Worm (Caenorhabditis elegans): ENCODE measurements around the gene ZK418.7.

The ZK418.7 gene

ce11 chrIII:7090545-7090944, 10.0 kb upstream of the ZK418.7 start, which contains the start of gene ZK418.10:
Gene ZK418.10, minus strand, starts transcription at chrIII:7090692.
- no peak for TF ChIP-seq egl-27 (tag; optimal IDR thresholded peaks at IDR 0.05)
- TF ChIP-seq swsn-7 (tag; optimal IDR thresholded peaks at IDR 0.05) = peak; percentile 35
- no peak for TF ChIP-seq vab-15 (tag; optimal IDR thresholded peaks at IDR 0.05)
- peak; percentile 45 for TF ChIP-seq pax-3 (tag; optimal IDR thresholded peaks at IDR 0.05)
- no peak for TF ChIP-seq sptf-1 (tag; optimal IDR thresholded peaks at IDR 0.05)
- TF ChIP-seq sox-4 (tag; optimal IDR thresholded peaks at IDR 0.05) = peak; percentile 68
- no peak for TF ChIP-seq nhr-11 (tag; optimal IDR thresholded peaks at IDR 0.05)
- no peak for TF ChIP-seq nhr-85 (tag)
- no peak for TF ChIP-seq elt-2 (tag; optimal IDR thresholded peaks at IDR 0.05)
- TF ChIP-seq lin-13 (GFP tag; optimal IDR thresholded peaks at IDR 0.05) = no peak
- no peak for TF ChIP-seq lir-3 (tag; optimal IDR thresholded peaks at IDR 0.05; ENCODE audit: poor library complexity)
- no peak for TF ChIP-seq efl-3 (GFP tag; optimal IDR thresholded peaks at IDR 0.05)
- TF ChIP-seq fos-1 (tag; optimal IDR thresholded peaks at IDR 0.05) = no peak
- no peak for TF ChIP-seq pag-3 (tag; optimal IDR thresholded peaks at IDR 0.05; ENCODE audit: borderline replicate concordance, insufficient read depth)
- no peak for TF ChIP-seq nhr-76 (tag; optimal IDR thresholded peaks at IDR 0.05)
- TF ChIP-seq lsy-2 (tag; optimal IDR thresholded peaks at IDR 0.05) = peak in 1 of 2 experiments; percentile 21
- no peak for TF ChIP-seq ceh-90 (tag; optimal IDR thresholded peaks at IDR 0.05)
- TF ChIP-seq unc-30 (tag; optimal IDR thresholded peaks at IDR 0.05) = no peak
- no peak for TF ChIP-seq unc-86 (tag; optimal IDR thresholded peaks at IDR 0.05)
- TF ChIP-seq unc-130 (tag; optimal IDR thresholded peaks at IDR 0.05) = no peak
- no peak for TF ChIP-seq jun-1 (tag; optimal IDR thresholded peaks at IDR 0.05)
- TF ChIP-seq nhr-47 (tag; optimal IDR thresholded peaks at IDR 0.05) = peak; percentile 67
- TF ChIP-seq fkh-10 (GFP tag; optimal IDR thresholded peaks at IDR 0.05) = no peak
- no peak for TF ChIP-seq lin-14 (GFP tag; optimal IDR thresholded peaks at IDR 0.05)
- no peak for TF ChIP-seq fkh-4 (tag; optimal IDR thresholded peaks at IDR 0.05; ENCODE audit: borderline replicate concordance)
- TF ChIP-seq sup-37 (GFP tag; optimal IDR thresholded peaks at IDR 0.05) = no peak
- no peak for TF ChIP-seq skn-1 (tag; optimal IDR thresholded peaks at IDR 0.05)
- no peak for TF ChIP-seq irx-1 (tag; optimal IDR thresholded peaks at IDR 0.05)
- TF ChIP-seq lin-35 (GFP tag; optimal IDR thresholded peaks at IDR 0.05) = no peak
- TF ChIP-seq nhr-71 (tag; optimal IDR thresholded peaks at IDR 0.05) = peak; percentile 65
- no peak for TF ChIP-seq F16B12.6 (tag; optimal IDR thresholded peaks at IDR 0.05)
- no peak for TF ChIP-seq mep-1 (tag; optimal IDR thresholded peaks at IDR 0.05)
- TF ChIP-seq elt-3 (tag; optimal IDR thresholded peaks at IDR 0.05) = no peak
- no peak for TF ChIP-seq unc-98 (GFP tag; IDR thresholded peaks at IDR 0.05)
- no peak for TF ChIP-seq C16A3.4 (tag; optimal IDR thresholded peaks at IDR 0.05)
- no peak for TF ChIP-seq Y116A8C.19 (tag; optimal IDR thresholded peaks at IDR 0.05; ENCODE audit: borderline replicate concordance)
- no peak for TF ChIP-seq dpl-1 (GFP tag; optimal IDR thresholded peaks at IDR 0.05)
- no peak for TF ChIP-seq hpl-2 (GFP tag; optimal IDR thresholded peaks at IDR 0.05)
- TF ChIP-seq alr-1 (tag; optimal IDR thresholded peaks at IDR 0.05; ENCODE audit: borderline replicate concordance) = no peak
- no peak for TF ChIP-seq nhr-28 (tag; optimal IDR thresholded peaks at IDR 0.05)
- no peak for TF ChIP-seq xbp-1 (tag; optimal IDR thresholded peaks at IDR 0.05)
- no peak for TF ChIP-seq ama-1 (optimal IDR thresholded peaks at IDR 0.05)
- no peak for TF ChIP-seq snpc-4 (tag; optimal IDR thresholded peaks at IDR 0.05)
- TF ChIP-seq nhr-12 (tag; optimal IDR thresholded peaks at IDR 0.05) = no peak
- peak; percentile 24 for TF ChIP-seq nhr-20 (tag; optimal IDR thresholded peaks at IDR 0.05)
- TF ChIP-seq egl-13 (tag; optimal IDR thresholded peaks at IDR 0.05) = no peak
- peak; percentile 97 for TF ChIP-seq dsc-1 (tag; optimal IDR thresholded peaks at IDR 0.05)
- no peak for TF ChIP-seq nhr-237 (tag; optimal IDR thresholded peaks at IDR 0.05)
- TF ChIP-seq ces-1 (GFP tag; optimal IDR thresholded peaks at IDR 0.05) = no peak
- no peak for TF ChIP-seq ztf-4 (tag; optimal IDR thresholded peaks at IDR 0.05)
- no peak for TF ChIP-seq tbx-2 (tag; optimal IDR thresholded peaks at IDR 0.05)
- no peak for TF ChIP-seq grh-1 (GFP tag; IDR thresholded peaks at IDR 0.05)
- TF ChIP-seq zip-4 (GFP tag; optimal IDR thresholded peaks at IDR 0.05) = no peak
- no peak for TF ChIP-seq rnt-1 (tag; optimal IDR thresholded peaks at IDR 0.05)
